Fruit fly (Drosophila melanogaster) whole organism, embryonic: ENCODE results near the gene CG2972.

Experiments
- CG11085 ChIP-seq: fragments of 200-800 bp; sonication (Bioruptor generic); IDR thresholded peaks from 2 replicates; pipeline ENCODE4 v1.3.6; 2022; ENCODE audit warnings: missing biosample characterization, missing genetic modification characterization
- Drgx ChIP-seq: fragments of 200-800 bp; sonication (Bioruptor generic); IDR thresholded peaks from 2 replicates; pipeline ENCODE4 v1.3.6; 2022; ENCODE audit warnings: missing biosample characterization, missing genetic modification characterization
- NC2α ChIP-seq: fragments of 200-800 bp; sonication (Bioruptor generic); optimal IDR thresholded peaks from 2 replicates; lab custom pipeline; 2016; ENCODE audit warnings: missing biosample characterization, missing genetic modification characterization
- sug ChIP-seq: fragments of 200-800 bp; optimal IDR thresholded peaks from 2 replicates; lab custom pipeline; 2019; ENCODE audit warnings: missing biosample characterization, mild to moderate bottlenecking, missing genetic modification characterization, moderate library complexity

The CG2972 gene

DNA sequence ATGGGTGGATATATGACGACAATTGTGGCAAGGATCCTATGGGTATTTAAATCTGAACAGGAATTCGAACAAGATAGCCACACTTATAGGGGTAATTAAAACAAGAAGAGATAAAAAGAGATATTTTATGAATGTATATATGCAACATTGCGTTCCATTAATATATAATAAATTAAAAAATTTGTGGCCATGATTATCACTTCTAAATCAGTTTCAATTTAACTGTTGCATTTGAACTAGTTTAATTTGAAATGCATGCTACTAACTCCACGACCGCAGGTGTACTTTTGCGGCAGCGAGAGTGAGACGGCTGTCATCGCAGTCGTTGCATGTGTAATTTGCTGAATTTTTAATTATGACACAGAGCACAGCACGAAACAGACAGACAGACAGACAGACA lies 44.2 kb downstream of the CG2972 start:
- TF ChIP-seq CG11085 (GFP tag; lab: Robert Waterston, UW) (no peak), NC2α (GFP tag; lab: Kevin White, UChicago) (no peak), Drgx (GFP tag; lab: Robert Waterston, UW) (peak; percentile 26; the same call in 1 of the 2 replicates), sug (tag; lab: Kevin White, UChicago) (no peak)
